Worm (Caenorhabditis elegans): ENCODE results near the gene R12C12.6.

R12C12.6 gene

DNA sequence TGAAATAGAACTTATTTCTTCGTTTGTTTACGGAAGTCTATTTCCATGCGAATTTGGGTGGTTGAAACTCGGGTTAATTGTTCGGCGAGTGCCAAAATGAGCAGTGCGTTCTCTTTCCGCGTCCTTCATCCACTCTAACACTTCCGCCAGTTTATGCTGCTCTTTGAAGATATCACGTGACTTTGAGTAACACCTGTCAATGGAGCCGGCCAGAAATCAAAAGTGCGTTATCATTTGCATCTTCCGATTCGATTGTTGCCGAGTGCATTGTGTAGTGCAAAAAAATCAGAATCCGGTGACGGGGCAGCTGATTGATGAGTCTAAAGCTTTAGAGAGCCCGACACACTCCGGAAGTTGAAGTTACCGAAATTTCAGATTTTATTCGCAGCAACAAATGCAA is 46.7 kb downstream of the R12C12.6 start:
- TF ChIP-seq ceh-43 (GFP tag; optimal IDR thresholded peaks at IDR 0.05): no peak
- TF ChIP-seq lin-32 (GFP tag; optimal IDR thresholded peaks at IDR 0.05): no peak
- TF ChIP-seq flh-1 (GFP tag; optimal IDR thresholded peaks at IDR 0.05): no peak
- peak; percentile 51 for TF ChIP-seq hlh-1 (tag; optimal IDR thresholded peaks at IDR 0.05)
- TF ChIP-seq unc-62 (GFP tag; optimal IDR thresholded peaks at IDR 0.05): peak; percentile 58
- no peak for TF ChIP-seq nhr-2 (tag; optimal IDR thresholded peaks at IDR 0.05)

DNA sequence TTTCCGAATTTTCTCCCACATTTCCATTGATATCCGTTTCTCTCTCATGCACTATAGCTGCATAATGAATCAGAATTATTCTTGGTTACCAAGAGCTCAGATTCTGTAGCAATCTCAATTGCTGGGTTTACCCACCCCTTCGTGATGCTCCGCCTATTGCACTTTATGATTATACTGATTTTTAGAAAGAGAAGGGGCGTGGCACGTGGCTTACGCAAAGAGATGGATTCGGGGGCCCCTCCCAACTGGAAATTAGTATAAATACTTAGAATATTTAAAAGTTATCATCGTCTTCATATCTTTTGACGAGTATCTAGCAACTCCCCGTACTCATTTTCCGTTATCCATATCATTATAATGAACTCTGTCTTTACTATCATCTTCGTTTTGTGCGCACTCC is 47.5 kb downstream of the R12C12.6 start, which contains the start of gene ins-6:
Gene ins-6 (plus strand): TSS at position 301 of the 400 bp plus-strand sequence.
- TF ChIP-seq elt-1 (tag; optimal IDR thresholded peaks at IDR 0.05; ENCODE audit: borderline replicate concordance, insufficient read depth) (no peak), nhr-2 (tag; optimal IDR thresholded peaks at IDR 0.05) (no peak)

DNA sequence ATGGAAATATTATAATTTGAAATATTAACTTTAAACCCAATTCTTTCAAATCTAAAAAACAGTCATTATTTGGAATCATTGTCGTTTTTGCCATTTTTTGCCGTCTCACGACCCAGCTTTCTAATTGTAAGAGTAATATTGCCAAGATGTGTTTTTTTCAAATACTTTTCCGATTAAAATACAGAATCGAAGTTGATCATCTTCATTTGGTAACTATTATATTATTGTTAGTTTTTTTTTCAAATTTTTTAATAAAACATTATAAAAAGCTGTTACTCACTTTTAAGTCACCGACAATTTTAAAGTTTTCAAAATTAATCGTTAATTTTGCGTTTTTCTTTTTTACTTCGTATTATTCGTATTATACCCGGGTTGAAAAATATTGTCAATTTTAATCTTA is 50.4 kb downstream of the R12C12.6 start, which contains the start of gene ins-5:
Gene ins-5 (plus strand): TSS at position 301 of the 400 bp plus-strand sequence.
- no peak for TF ChIP-seq elt-1 (tag; optimal IDR thresholded peaks at IDR 0.05; ENCODE audit: borderline replicate concordance, insufficient read depth)
- no peak for TF ChIP-seq nhr-28 (tag; optimal IDR thresholded peaks at IDR 0.05)
- TF ChIP-seq ztf-11 (tag; optimal IDR thresholded peaks at IDR 0.05): no peak
- no peak for TF ChIP-seq lin-32 (GFP tag; optimal IDR thresholded peaks at IDR 0.05)
- no peak for TF ChIP-seq drap-1 (GFP tag; optimal IDR thresholded peaks at IDR 0.05)

All from whole organism, mixed stage, embryonic.